Worm (Caenorhabditis elegans) whole organism, late embryonic: ENCODE data around the gene Y53F4B.18.

Experiments
- C08G9.2 ChIP-seq: sonication (generic microtip); optimal IDR thresholded peaks from 2 replicates; lab custom pipeline; 2016; ENCODE audit warnings: mild to moderate bottlenecking, missing genetic modification characterization, moderate library complexity, missing compliant biosample characterization
- ama-1 ChIP-seq: fragments of 150-350 bp; optimal IDR thresholded peaks from 2 replicates; lab custom pipeline; 2014
- ceh-48 ChIP-seq: sonication (generic microtip); optimal IDR thresholded peaks from 2 replicates; lab custom pipeline; 2016; ENCODE audit warnings: missing genetic modification characterization, inconsistent platforms, missing compliant biosample characterization
- ceh-6 ChIP-seq: fragments of 200-800 bp; sonication (Bioruptor generic); optimal IDR thresholded peaks from 2 replicates; lab custom pipeline; 2018; ENCODE audit warnings: mild to moderate bottlenecking, missing genetic modification characterization, missing compliant biosample characterization
- ceh-9 ChIP-seq: sonication (generic microtip); optimal IDR thresholded peaks from 2 replicates; lab custom pipeline; 2016; ENCODE audit warnings: mild to moderate bottlenecking, missing genetic modification characterization, inconsistent platforms, missing compliant biosample characterization
- fkh-10 ChIP-seq: fragments of 150-350 bp; optimal IDR thresholded peaks from 2 replicates; lab custom pipeline; 2014; ENCODE audit warnings: missing biosample characterization, missing genetic modification reagents, missing genetic modification characterization
- hlh-6 ChIP-seq: sonication (generic microtip); optimal IDR thresholded peaks from 2 replicates; lab custom pipeline; 2016; ENCODE audit warnings: missing genotype, missing genetic modification characterization, missing compliant biosample characterization
- pax-1 ChIP-seq: fragments of 150-350 bp; optimal IDR thresholded peaks from 2 replicates; lab custom pipeline; 2014; ENCODE audit warnings: missing biosample characterization, missing genetic modification characterization
- sdc-2 ChIP-seq: sonication (generic microtip); optimal IDR thresholded peaks from 2 replicates; lab custom pipeline; 2016; ENCODE audit warnings: missing genotype, missing genetic modification characterization, missing compliant biosample characterization
- tbx-2 ChIP-seq: sonication (generic microtip); optimal IDR thresholded peaks from 2 replicates; lab custom pipeline; 2016; ENCODE audit warnings: missing genetic modification characterization, missing compliant biosample characterization

DNA sequence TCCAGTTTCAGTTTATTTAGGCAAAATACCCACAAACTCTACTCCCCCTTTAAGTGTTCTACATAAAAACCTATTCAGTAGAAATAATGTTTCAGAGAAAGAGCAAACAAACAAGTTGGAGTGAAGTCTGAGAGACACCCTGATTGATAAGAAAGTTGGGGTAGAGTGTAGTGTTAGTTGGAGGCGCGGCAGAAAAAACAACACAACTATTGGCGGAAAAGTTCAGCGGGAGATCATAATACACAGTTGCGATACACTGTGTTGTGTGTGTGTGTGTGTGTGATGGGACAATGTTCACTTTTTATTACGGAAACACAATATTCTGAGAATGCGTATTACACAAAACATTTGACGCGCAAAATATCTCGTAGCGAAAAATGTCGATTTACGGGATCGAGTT, 3.3 kb upstream of the Y53F4B.18 start:
- TF ChIP-seq fkh-10 (GFP tag; lab: Kevin White, UChicago) (no peak), ama-1 (lab: Kevin White, UChicago) (no peak), pax-1 (tag; lab: Kevin White, UChicago) (no peak), sdc-2 (no peak), ceh-9 (tag; lab: Kevin White, UChicago) (no peak), ceh-48 (tag; lab: Kevin White, UChicago) (no peak), tbx-2 (tag; lab: Kevin White, UChicago) (no peak), ceh-6 (GFP tag; lab: Kevin White, UChicago) (no peak), hlh-6 (tag; lab: Kevin White, UChicago) (no peak), C08G9.2 (tag; lab: Kevin White, UChicago) (no peak)
